Fruit fly (Drosophila melanogaster): ENCODE results near the gene Xrcc2.
A peak's percentile ranks its signal among the peaks of the same experiment; 100 is the strongest.

Gene Xrcc2

dm6 chrX:18534393-18534792, 34.5 kb downstream of the Xrcc2 start (continued):
- TF ChIP-seq pros (GFP tag; optimal IDR thresholded peaks at IDR 0.05) = peak; percentile 71
- 0 out of 3 replicates have a peak, but pooled peaks have one; percentile 10 for TF ChIP-seq gce (GFP tag; IDR thresholded peaks at IDR 0.05)
- peak; percentile 27; the same call in 1 of the 3 replicates for TF ChIP-seq HLH4C (GFP tag; IDR thresholded peaks at IDR 0.05; ENCODE audit: partially characterized antibody)
- TF ChIP-seq CG34224 (GFP tag; IDR thresholded peaks at IDR 0.05; ENCODE audit: partially characterized antibody) = peak; percentile 48; the same call in 1 of the 3 replicates
- no peak for TF ChIP-seq CG12391 (tag; optimal IDR thresholded peaks at IDR 0.05)
- 0 out of 2 replicates have a peak, but pooled peaks have one; percentile 11 for TF ChIP-seq Scr (GFP tag; IDR thresholded peaks at IDR 0.05; ENCODE audit: partially characterized antibody)
- TF ChIP-seq luna (GFP tag; optimal IDR thresholded peaks at IDR 0.05) = no peak
- TF ChIP-seq Chrac-16 (GFP tag; optimal IDR thresholded peaks at IDR 0.05) = no peak
- peak; percentile 76; the same call in 1 of the 4 replicates for TF ChIP-seq chinmo (GFP tag; IDR thresholded peaks at IDR 0.05; ENCODE audit: partially characterized antibody)
- no peak for TF ChIP-seq CG7963 (GFP tag; IDR thresholded peaks at IDR 0.05; ENCODE audit: partially characterized antibody)
- TF ChIP-seq zf30C (GFP tag; optimal IDR thresholded peaks at IDR 0.05) = peak; percentile 2
- no peak for TF ChIP-seq Ptx1 (GFP tag; IDR thresholded peaks at IDR 0.05)
- TF ChIP-seq vnd (GFP tag; IDR thresholded peaks at IDR 0.05; ENCODE audit: partially characterized antibody) = no peak
- 0 out of 2 replicates have a peak, but pooled peaks have one; percentile 32 for TF ChIP-seq unc-4 (GFP tag; IDR thresholded peaks at IDR 0.05; ENCODE audit: partially characterized antibody)
- TF ChIP-seq CG9876 (GFP tag; optimal IDR thresholded peaks at IDR 0.05) = no peak
- no peak for TF ChIP-seq fru (optimal IDR thresholded peaks at IDR 0.05)
- TF ChIP-seq CG34376 (GFP tag; optimal IDR thresholded peaks at IDR 0.05) = no peak
- peak; percentile 40; the same call in 1 of the 2 replicates for TF ChIP-seq hbn (GFP tag; IDR thresholded peaks at IDR 0.05; ENCODE audit: partially characterized antibody)
- TF ChIP-seq inv (GFP tag; IDR thresholded peaks at IDR 0.05; ENCODE audit: partially characterized antibody) = peak; percentile 14; the same call in 1 of the 2 replicates
- TF ChIP-seq Nf-YC (tag; optimal IDR thresholded peaks at IDR 0.05) = peak; percentile 96
- no peak for TF ChIP-seq Aef1 (GFP tag; IDR thresholded peaks at IDR 0.05)
- TF ChIP-seq Vsx1 (GFP tag; optimal IDR thresholded peaks at IDR 0.05) = no peak
- no peak for TF ChIP-seq salm (tag; optimal IDR thresholded peaks at IDR 0.05)
- TF ChIP-seq nerfin-1 (tag; optimal IDR thresholded peaks at IDR 0.05) = peak; percentile 23
- no peak for TF ChIP-seq Sry-β (GFP tag; optimal IDR thresholded peaks at IDR 0.05)

dm6 chrX:18537066-18537759, 37.3 kb downstream of the Xrcc2 start:
- TF ChIP-seq Mes4 (GFP tag; optimal IDR thresholded peaks at IDR 0.05) = no peak
- no peak for TF ChIP-seq CG18764 (GFP tag; optimal IDR thresholded peaks at IDR 0.05)
- TF ChIP-seq crol (GFP tag; IDR thresholded peaks at IDR 0.05) = 0 out of 2 replicates have a peak, but pooled peaks have one; percentile 33
- no peak for TF ChIP-seq D19A (tag; optimal IDR thresholded peaks at IDR 0.05)
- no peak for TF ChIP-seq CrebB (tag; optimal IDR thresholded peaks at IDR 0.05)
- TF ChIP-seq YL-1 (GFP tag; optimal IDR thresholded peaks at IDR 0.05) = no peak
- TF ChIP-seq sens (GFP tag) = peak; percentile 7
- no peak for TF ChIP-seq CG3995 (GFP tag; optimal IDR thresholded peaks at IDR 0.05)
- no peak for TF ChIP-seq Fer1 (GFP tag; optimal IDR thresholded peaks at IDR 0.05)
- TF ChIP-seq kah (GFP tag; optimal IDR thresholded peaks at IDR 0.05) = no peak
- TF ChIP-seq Pdp1 (GFP tag; optimal IDR thresholded peaks at IDR 0.05) = peak in 1 of 2 experiments; percentile 6
- TF ChIP-seq CG4360 (GFP tag; IDR thresholded peaks at IDR 0.05) = peak; percentile 55; the same call in 1 of the 2 replicates
- TF ChIP-seq CG17912 (GFP tag; optimal IDR thresholded peaks at IDR 0.05) = no peak
- no peak for TF ChIP-seq H15 (GFP tag; IDR thresholded peaks at IDR 0.05)
- TF ChIP-seq bsh (GFP tag; optimal IDR thresholded peaks at IDR 0.05) = no peak
- TF ChIP-seq Spps (tag; optimal IDR thresholded peaks at IDR 0.05) = no peak
- no peak for TF ChIP-seq cad (GFP tag; optimal IDR thresholded peaks at IDR 0.05)

All from whole organism, embryonic.